Worm (Caenorhabditis elegans): ENCODE data around the gene T04H1.13.

DNA sequence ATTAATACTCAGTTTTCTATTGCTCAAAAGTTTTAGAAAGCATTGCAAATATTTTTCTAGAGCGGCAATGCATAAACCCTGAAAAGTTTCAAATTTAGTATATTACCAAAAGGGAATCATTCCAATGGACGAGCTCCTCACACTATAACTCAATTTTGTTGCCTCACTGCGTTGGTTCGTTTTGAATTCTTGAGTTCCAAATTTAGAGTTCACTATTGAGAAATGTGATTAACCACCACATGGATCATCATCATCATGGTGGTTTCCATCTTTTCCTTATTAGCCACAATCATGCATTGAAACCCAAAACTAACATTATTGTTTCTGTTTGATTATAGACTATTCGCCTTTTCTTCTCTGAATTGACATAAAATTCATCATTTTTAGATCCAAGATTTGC lies 34.9 kb downstream of the T04H1.13 start:
- TF ChIP-seq syd-9 (tag; optimal IDR thresholded peaks at IDR 0.05) (no peak), C38D4.7 (GFP tag; optimal IDR thresholded peaks at IDR 0.05) (no peak), pha-4 (tag; optimal IDR thresholded peaks at IDR 0.05) (no peak), nfya-1 (tag; optimal IDR thresholded peaks at IDR 0.05) (no peak), ztf-16 (tag; optimal IDR thresholded peaks at IDR 0.05) (no peak), eyg-1 (tag; optimal IDR thresholded peaks at IDR 0.05) (no peak), ref-2 (tag; optimal IDR thresholded peaks at IDR 0.05) (no peak), hlh-30 (tag; optimal IDR thresholded peaks at IDR 0.05; ENCODE audit: insufficient read depth) (no peak), ceh-34 (tag; optimal IDR thresholded peaks at IDR 0.05) (no peak), hlh-8 (tag; optimal IDR thresholded peaks at IDR 0.05) (no peak), elt-2 (tag; optimal IDR thresholded peaks at IDR 0.05) (no peak)
